Worm (Caenorhabditis elegans) whole organism, midembryonic: ENCODE results near the gene mut-15.
"Not testable (repeated sequence)": the region's sequence is repeated elsewhere in the genome, so short reads cannot be mapped to it uniquely, and the experiment has no call there.

Experiments
- cog-1 ChIP-seq: sonication (generic microtip); optimal IDR thresholded peaks from 2 replicates; lab custom pipeline; 2016; ENCODE audit warnings: missing genetic modification characterization, missing compliant biosample characterization
- flt-1 ChIP-seq: fragments of 200-800 bp; sonication (Bioruptor generic); IDR thresholded peaks from 2 replicates; pipeline ENCODE4 v1.3.6; 2022; ENCODE audit warnings: missing genetic modification characterization, missing compliant biosample characterization
- med-1 ChIP-seq: sonication (generic microtip); optimal IDR thresholded peaks from 2 replicates; lab custom pipeline; 2017; ENCODE audit warnings: missing genetic modification characterization, mild to moderate bottlenecking, missing compliant biosample characterization, antibody characterized with exemption, missing genetic modification reagents; ENCODE audit not compliant: insufficient read depth
- ref-1 ChIP-seq: fragments of 200-800 bp; sonication (Bioruptor generic); conservative IDR thresholded peaks from 2 replicates; pipeline ENCODE4 v1.3.6; 2022; ENCODE audit warnings: missing genetic modification reagents, missing genetic modification characterization, missing compliant biosample characterization
- tab-1 ChIP-seq: fragments of 200-800 bp; sonication (Bioruptor generic); IDR thresholded peaks from 2 replicates; pipeline ENCODE4 v1.3.6; 2022; ENCODE audit warnings: missing genetic modification characterization, missing compliant biosample characterization
- ztf-23 ChIP-seq: fragments of 200-800 bp; sonication (Bioruptor generic); IDR thresholded peaks from 2 replicates; pipeline ENCODE4 v1.3.6; 2022; ENCODE audit warnings: missing genetic modification reagents, missing genetic modification characterization, missing compliant biosample characterization

DNA sequence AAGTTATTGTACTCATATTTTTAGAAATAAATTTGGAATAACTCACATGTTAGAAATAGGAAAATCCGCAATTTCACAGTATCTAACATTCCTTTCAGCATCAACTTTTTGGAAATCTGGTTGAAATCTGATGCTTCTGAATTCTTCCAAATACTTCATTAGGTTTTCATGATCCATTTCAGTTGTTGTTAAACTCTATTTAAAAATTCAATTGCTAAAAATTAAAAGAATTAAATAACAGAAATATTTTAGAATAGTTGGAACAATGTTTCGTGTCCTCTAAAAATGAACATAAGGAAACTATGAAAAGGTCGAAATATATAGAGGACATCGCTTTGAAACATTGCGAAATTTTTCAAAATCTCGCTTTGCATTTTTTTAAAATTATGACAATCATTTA lies 29.0 kb downstream of the mut-15 start, which contains the start of gene cng-1:
- TF ChIP-seq flt-1 (GFP tag; lab: Robert Waterston, UW); cog-1 (tag; lab: Kevin White, UChicago); ref-1 (GFP tag; lab: Robert Waterston, UW); ztf-23; med-1 (GFP tag; lab: Kevin White, UChicago); tab-1 (GFP tag; lab: Robert Waterston, UW): not testable (repeated sequence)
